Worm (Caenorhabditis elegans) whole organism, mixed stage, embryonic: ENCODE data around the gene F15E6.6.

Experiments
- ces-1 ChIP-seq: fragments of 150-350 bp; optimal IDR thresholded peaks from 2 replicates; lab custom pipeline; 2014; ENCODE audit warnings: missing biosample characterization, missing genetic modification reagents, missing genetic modification characterization
- nhr-237 ChIP-seq: fragments of 150-350 bp; optimal IDR thresholded peaks from 2 replicates; lab custom pipeline; 2014; ENCODE audit warnings: missing biosample characterization, missing genetic modification characterization
- nhr-28 ChIP-seq: fragments of 150-350 bp; optimal IDR thresholded peaks from 2 replicates; lab custom pipeline; 2014; ENCODE audit warnings: missing biosample characterization, missing genetic modification characterization
- sem-2 ChIP-seq: fragments of 200-800 bp; sonication (Bioruptor generic); optimal IDR thresholded peaks from 2 replicates; lab custom pipeline; 2018; ENCODE audit warnings: mild to moderate bottlenecking, missing genetic modification characterization, missing compliant biosample characterization
- unc-62 ChIP-seq: fragments of 150-350 bp; optimal IDR thresholded peaks from 2 replicates; lab custom pipeline; 2014; ENCODE audit warnings: missing biosample characterization, missing genetic modification reagents, missing genetic modification characterization
- zip-8 ChIP-seq: fragments of 150-350 bp; optimal IDR thresholded peaks from 2 replicates; lab custom pipeline; 2014; ENCODE audit warnings: missing biosample characterization, missing genetic modification characterization
- ztf-11 ChIP-seq: fragments of 150-350 bp; optimal IDR thresholded peaks from 2 replicates; lab custom pipeline; 2014; ENCODE audit warnings: missing biosample characterization, missing genetic modification characterization

DNA sequence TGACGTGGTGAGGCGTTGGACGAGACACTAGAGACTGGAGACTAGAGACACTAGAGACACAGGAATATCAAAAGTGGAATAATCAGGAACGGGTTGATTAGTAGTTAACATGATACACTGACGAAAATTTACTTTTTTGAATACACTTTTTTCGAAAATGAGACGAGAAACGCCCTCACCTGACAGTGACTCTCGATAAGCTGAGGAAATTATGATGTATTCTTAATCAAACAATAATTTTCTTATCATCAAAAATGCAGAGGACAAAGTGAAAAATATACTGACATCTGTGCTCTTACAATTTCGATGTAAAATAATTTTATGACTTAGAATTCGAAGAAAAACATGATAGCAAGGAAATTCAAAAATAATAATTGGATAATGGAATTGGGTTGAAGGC lies 24.5 kb downstream of the F15E6.6 start:
- TF ChIP-seq unc-62, result no peak
- TF ChIP-seq ces-1 (GFP tag; lab: Kevin White, UChicago), result no peak
- no peak for TF ChIP-seq ztf-11 (tag; lab: Kevin White, UChicago)
- no peak for TF ChIP-seq nhr-237 (tag; lab: Kevin White, UChicago)
- TF ChIP-seq nhr-28, result no peak
- TF ChIP-seq sem-2 (GFP tag; lab: Kevin White, UChicago), result no peak
- TF ChIP-seq zip-8 (tag; lab: Kevin White, UChicago), result no peak
